Fruit fly (Drosophila melanogaster) whole organism, prepupa: ENCODE data around the gene dpr20.

ENCODE experiments used
- Blimp-1 ChIP-seq: fragments of 200-800 bp; sonication (Bioruptor generic); optimal IDR thresholded peaks from 3 replicates; lab custom pipeline; 2017; ENCODE audit warnings: missing biosample characterization, missing genetic modification characterization, mild to moderate bottlenecking, moderate library complexity, missing genetic modification reagents
- CG10631 ChIP-seq: fragments of 200-800 bp; sonication (Bioruptor generic); optimal IDR thresholded peaks from 2 replicates; lab custom pipeline; 2016; ENCODE audit warnings: missing biosample characterization, missing genetic modification characterization
- CG10669 ChIP-seq: fragments of 200-800 bp; sonication (Bioruptor generic); optimal IDR thresholded peaks from 3 replicates; lab custom pipeline; 2018; ENCODE audit warnings: missing biosample characterization, mild to moderate bottlenecking, missing genetic modification characterization, moderate library complexity
- CG11762 ChIP-seq: fragments of 200-800 bp; sonication (Bioruptor generic); optimal IDR thresholded peaks from 3 replicates; lab custom pipeline; 2016; ENCODE audit warnings: missing biosample characterization, missing genetic modification characterization; ENCODE audit not compliant: insufficient read depth
- CG11902 ChIP-seq: fragments of 200-800 bp; sonication (Bioruptor generic); optimal IDR thresholded peaks from 3 replicates; lab custom pipeline; 2016; ENCODE audit warnings: missing biosample characterization, missing genetic modification characterization
- CG15336 ChIP-seq: fragments of 200-800 bp; sonication (Bioruptor generic); IDR thresholded peaks from 2 replicates; pipeline ENCODE4 v1.3.6; 2022; ENCODE audit warnings: missing biosample characterization, missing genetic modification characterization
- CG16779 ChIP-seq: fragments of 200-800 bp; sonication (Bioruptor generic); optimal IDR thresholded peaks from 3 replicates; lab custom pipeline; 2017; ENCODE audit warnings: missing biosample characterization, mild to moderate bottlenecking, missing genetic modification characterization
- CG3032 ChIP-seq: fragments of 200-800 bp; optimal IDR thresholded peaks from 2 replicates; lab custom pipeline; 2019; ENCODE audit warnings: missing biosample characterization, mild to moderate bottlenecking, missing genetic modification characterization, moderate library complexity
- CG32006 ChIP-seq: fragments of 200-800 bp; sonication (Bioruptor generic); optimal IDR thresholded peaks from 3 replicates; lab custom pipeline; 2017; ENCODE audit warnings: missing biosample characterization, mild to moderate bottlenecking, missing genetic modification characterization
- CG3919 ChIP-seq: fragments of 200-800 bp; sonication (Bioruptor generic); optimal IDR thresholded peaks from 3 replicates; lab custom pipeline; 2016; ENCODE audit warnings: missing biosample characterization, missing genetic modification characterization
- CG4318 ChIP-seq: fragments of 200-800 bp; sonication (Bioruptor generic); optimal IDR thresholded peaks from 3 replicates; lab custom pipeline; 2017; ENCODE audit warnings: missing biosample characterization, mild to moderate bottlenecking, missing genetic modification characterization
- CG6276 ChIP-seq: fragments of 200-800 bp; sonication (Bioruptor generic); optimal IDR thresholded peaks from 2 replicates; lab custom pipeline; 2017; ENCODE audit warnings: missing biosample characterization, mild to moderate bottlenecking, missing genetic modification characterization
- CG6792 ChIP-seq: fragments of 200-800 bp; sonication (Bioruptor generic); optimal IDR thresholded peaks from 3 replicates; lab custom pipeline; 2016; ENCODE audit warnings: missing biosample characterization, missing genetic modification characterization
- CG6808 ChIP-seq: fragments of 200-800 bp; sonication (Bioruptor generic); optimal IDR thresholded peaks from 3 replicates; lab custom pipeline; 2017; ENCODE audit warnings: missing biosample characterization, missing genetic modification characterization, mild to moderate bottlenecking, moderate library complexity, missing genetic modification reagents
- CG8119 ChIP-seq: fragments of 200-800 bp; sonication (Bioruptor generic); IDR thresholded peaks from 3 replicates; pipeline ENCODE4 v1.3.6; 2022; ENCODE audit warnings: missing biosample characterization, missing genetic modification characterization
- CG8319 ChIP-seq: fragments of 200-800 bp; sonication (Bioruptor generic); optimal IDR thresholded peaks from 3 replicates; lab custom pipeline; 2016; ENCODE audit warnings: missing biosample characterization, missing genetic modification characterization
- Eip75B ChIP-seq: fragments of 200-800 bp; sonication (Bioruptor generic); optimal IDR thresholded peaks from 3 replicates; lab custom pipeline; 2016; ENCODE audit warnings: missing biosample characterization, missing genetic modification characterization
- Eip78C ChIP-seq: fragments of 200-800 bp; sonication (Bioruptor generic); peaks from one replicate; lab custom pipeline; 2016; ENCODE audit warnings: missing biosample characterization, missing genetic modification characterization
- Ets21C ChIP-seq: fragments of 200-800 bp; sonication (Bioruptor generic); optimal IDR thresholded peaks from 3 replicates; lab custom pipeline; 2016; ENCODE audit warnings: missing biosample characterization, missing genetic modification characterization
- Ets96B ChIP-seq: fragments of 200-800 bp; optimal IDR thresholded peaks from 2 replicates; lab custom pipeline; 2019; ENCODE audit warnings: missing biosample characterization, mild to moderate bottlenecking, missing genetic modification characterization, moderate library complexity
- Hr4 ChIP-seq: fragments of 200-800 bp; sonication (Bioruptor generic); optimal IDR thresholded peaks from 3 replicates; lab custom pipeline; 2016; ENCODE audit warnings: missing biosample characterization, missing genetic modification characterization
- Lpt ChIP-seq: fragments of 200-800 bp; sonication (Bioruptor generic); optimal IDR thresholded peaks from 3 replicates; lab custom pipeline; 2016; ENCODE audit warnings: missing biosample characterization, missing genetic modification characterization
- Met ChIP-seq: fragments of 200-800 bp; sonication (Bioruptor generic); optimal IDR thresholded peaks from 3 replicates; lab custom pipeline; 2016; ENCODE audit warnings: missing biosample characterization, missing genetic modification characterization
- OdsH ChIP-seq: fragments of 200-800 bp; sonication (Bioruptor generic); optimal IDR thresholded peaks from 3 replicates; lab custom pipeline; 2016; ENCODE audit warnings: missing biosample characterization, missing genetic modification characterization
- Smox ChIP-seq: fragments of 200-800 bp; sonication (Bioruptor generic); optimal IDR thresholded peaks from 3 replicates; lab custom pipeline; 2016; ENCODE audit warnings: missing biosample characterization, missing genetic modification characterization
- achi ChIP-seq: fragments of 200-800 bp; sonication (Bioruptor generic); optimal IDR thresholded peaks from 3 replicates; lab custom pipeline; 2016; ENCODE audit warnings: missing biosample characterization, missing genetic modification characterization
- cyc ChIP-seq: fragments of 200-800 bp; sonication (Bioruptor generic); optimal IDR thresholded peaks from 3 replicates; lab custom pipeline; 2016; ENCODE audit warnings: missing biosample characterization, missing genetic modification characterization
- dsx ChIP-seq: fragments of 200-800 bp; optimal IDR thresholded peaks from 3 replicates; lab custom pipeline; 2019; ENCODE audit warnings: missing biosample characterization, mild to moderate bottlenecking, missing genetic modification characterization, moderate library complexity; ENCODE audit not compliant: poor library complexity, severe bottlenecking
- eg ChIP-seq: fragments of 200-800 bp; sonication (Bioruptor generic); IDR thresholded peaks from 3 replicates; pipeline ENCODE4 v1.3.6; 2022; ENCODE audit warnings: missing biosample characterization, missing genetic modification characterization
- esn ChIP-seq: fragments of 200-800 bp; sonication (Bioruptor generic); optimal IDR thresholded peaks from 2 replicates; lab custom pipeline; 2016; ENCODE audit warnings: missing biosample characterization, mild to moderate bottlenecking, missing genetic modification characterization, moderate library complexity
- fd59A ChIP-seq: fragments of 200-800 bp; sonication (Bioruptor generic); optimal IDR thresholded peaks from 2 replicates; lab custom pipeline; 2017; ENCODE audit warnings: missing biosample characterization, mild to moderate bottlenecking, missing genetic modification characterization, missing genetic modification reagents
- lz ChIP-seq: fragments of 200-800 bp; sonication (Bioruptor generic); optimal IDR thresholded peaks from 3 replicates; lab custom pipeline; 2016; ENCODE audit warnings: missing biosample characterization, missing genetic modification characterization
- pdm3 ChIP-seq: fragments of 200-800 bp; sonication (Bioruptor generic); optimal IDR thresholded peaks from 3 replicates; lab custom pipeline; 2016; ENCODE audit warnings: missing biosample characterization, missing genetic modification characterization
- spab ChIP-seq: fragments of 200-800 bp; sonication (Bioruptor generic); optimal IDR thresholded peaks from 2 replicates; lab custom pipeline; 2017; ENCODE audit warnings: missing biosample characterization, mild to moderate bottlenecking, missing genetic modification characterization, missing genetic modification reagents
- ss ChIP-seq, 2 experiments: fragments of 200-800 bp; sonication (Bioruptor generic); optimal IDR thresholded peaks; 2 replicates in 1 of 2; 3 replicates in 1 of 2; lab custom pipeline; 2017 to 2018; ENCODE audit warnings: mild to moderate bottlenecking in 2 of 2, missing biosample characterization in 2 of 2, missing genetic modification characterization in 2 of 2, moderate library complexity in 1 of 2
- svp ChIP-seq: fragments of 200-800 bp; sonication (Bioruptor generic); peaks from one replicate; lab custom pipeline; 2016; ENCODE audit warnings: missing biosample characterization, missing genetic modification characterization
- topi ChIP-seq: fragments of 200-800 bp; sonication (Bioruptor generic); optimal IDR thresholded peaks from 3 replicates; lab custom pipeline; 2016; ENCODE audit warnings: missing biosample characterization, missing genetic modification characterization
- vri ChIP-seq: fragments of 200-800 bp; sonication (Bioruptor generic); optimal IDR thresholded peaks from 3 replicates; lab custom pipeline; 2016; ENCODE audit warnings: missing biosample characterization, mild to moderate bottlenecking, missing genetic modification characterization

The dpr20 gene

dm6 chr3L:808725-809537 lies 48.1 kb downstream of the dpr20 start:
- TF ChIP-seq pdm3 (GFP tag; lab: Kevin White, UChicago) (no peak), Smox (GFP tag; lab: Kevin White, UChicago) (no peak), Ets96B (tag; lab: Kevin White, UChicago) (no peak), lz (GFP tag; lab: Kevin White, UChicago) (no peak), esn (GFP tag; lab: Kevin White, UChicago) (no peak), CG6276 (no peak), Lpt (GFP tag; lab: Kevin White, UChicago) (no peak), CG3919 (GFP tag; lab: Kevin White, UChicago) (no peak), svp (GFP tag; lab: Kevin White, UChicago) (no peak), Ets21C (GFP tag; lab: Kevin White, UChicago) (no peak), eg (no peak), CG10631 (GFP tag; lab: Kevin White, UChicago) (no peak), CG16779 (tag; lab: Kevin White, UChicago) (no peak), Blimp-1 (GFP tag; lab: Kevin White, UChicago) (no peak), CG15336 (GFP tag; lab: Robert Waterston, UW) (no peak)

DNA sequence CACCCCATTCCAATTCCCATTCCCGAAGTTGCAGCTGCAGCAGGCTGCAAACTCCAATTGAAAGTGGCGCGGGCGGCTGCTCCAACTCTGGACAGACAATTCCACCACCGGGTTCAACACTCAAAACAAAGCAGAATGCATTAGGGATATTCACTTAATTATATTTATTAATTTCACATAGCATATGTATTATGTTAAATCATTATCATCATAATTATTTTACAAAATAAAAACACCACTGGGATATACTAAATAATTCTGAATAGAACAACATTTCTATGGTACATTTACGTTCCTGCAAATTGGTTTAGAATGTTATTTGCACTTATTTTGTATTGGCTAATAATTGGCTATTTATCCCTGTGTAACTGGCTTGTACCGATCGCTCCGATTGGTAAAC lies 49.6 kb downstream of the dpr20 start:
- TF ChIP-seq Eip75B, result no peak
- no peak for TF ChIP-seq CG8319
- TF ChIP-seq CG6808, result peak; percentile 9
- peak; percentile 67; the same call in 2 of the 3 replicates for TF ChIP-seq CG8119 (GFP tag; lab: Robert Waterston, UW)
- peak; percentile 43 for TF ChIP-seq CG32006
- TF ChIP-seq CG10669 (GFP tag; lab: Kevin White, UChicago), result peak; percentile 14
- peak; percentile 40 for TF ChIP-seq Met (GFP tag; lab: Kevin White, UChicago)
- no peak for TF ChIP-seq cyc (GFP tag; lab: Kevin White, UChicago)
- peak; percentile 36 for TF ChIP-seq OdsH (GFP tag; lab: Kevin White, UChicago)
- TF ChIP-seq CG6792 (GFP tag; lab: Kevin White, UChicago), result no peak
- peak; percentile 13 for TF ChIP-seq CG4318
- peak; percentile 49 for TF ChIP-seq CG15336 (GFP tag; lab: Robert Waterston, UW)
- TF ChIP-seq Eip78C, result peak; percentile 78
- peak; percentile 59 for TF ChIP-seq CG3032 (tag; lab: Kevin White, UChicago)
- peak; percentile 46 for TF ChIP-seq svp (GFP tag; lab: Kevin White, UChicago)
- no peak for TF ChIP-seq CG11762 (GFP tag; lab: Kevin White, UChicago)
- peak; percentile 12 for TF ChIP-seq CG3919 (GFP tag; lab: Kevin White, UChicago)
- TF ChIP-seq ss (GFP tag; optimal IDR thresholded peaks at IDR 0.05; lab: Kevin White, UChicago), result no peak
- peak; percentile 22 for TF ChIP-seq topi
- peak; percentile 37 for TF ChIP-seq CG6276
- peak; percentile 18 for TF ChIP-seq spab (GFP tag; lab: Kevin White, UChicago)
- TF ChIP-seq dsx (GFP tag; lab: Kevin White, UChicago), result no peak
- TF ChIP-seq achi (GFP tag; lab: Kevin White, UChicago), result peak; percentile 14
- no peak for TF ChIP-seq vri (GFP tag; lab: Kevin White, UChicago)
- peak; percentile 48 for TF ChIP-seq Hr4 (GFP tag; lab: Kevin White, UChicago)
- TF ChIP-seq fd59A (GFP tag; lab: Kevin White, UChicago), result no peak
- TF ChIP-seq Smox (GFP tag; lab: Kevin White, UChicago), result peak; percentile 4
- peak; percentile 57 for TF ChIP-seq Ets96B (tag; lab: Kevin White, UChicago)
- peak; percentile 24 for TF ChIP-seq CG10631 (GFP tag; lab: Kevin White, UChicago)
- TF ChIP-seq pdm3 (GFP tag; lab: Kevin White, UChicago), result peak; percentile 16
- TF ChIP-seq esn (GFP tag; lab: Kevin White, UChicago), result peak; percentile 34
- no peak for TF ChIP-seq CG11902
